Fruit fly (Drosophila melanogaster) whole organism, pupa: ENCODE measurements around the gene Vha100-4.

Source experiments
- CG10348 ChIP-seq: fragments of 200-800 bp; sonication (Bioruptor generic); IDR thresholded peaks from 2 replicates; pipeline ENCODE4 v1.3.6; 2022; ENCODE audit warnings: missing biosample characterization, missing genetic modification characterization
- CG12605 ChIP-seq: fragments of 200-800 bp; sonication (Bioruptor generic); IDR thresholded peaks from 2 replicates; pipeline ENCODE4 v1.3.6; 2022; ENCODE audit warnings: missing biosample characterization, missing genetic modification characterization
- CG13204 ChIP-seq: fragments of 200-800 bp; sonication (Bioruptor generic); optimal IDR thresholded peaks from 2 replicates; lab custom pipeline; 2018; ENCODE audit warnings: missing biosample characterization, mild to moderate bottlenecking, missing genetic modification characterization, moderate library complexity
- CG32121 ChIP-seq: fragments of 200-800 bp; sonication (Bioruptor generic); IDR thresholded peaks from 2 replicates; pipeline ENCODE4 v1.3.6; 2022; ENCODE audit warnings: missing biosample characterization, missing genetic modification characterization
- CG8159 ChIP-seq: fragments of 200-800 bp; sonication (Bioruptor generic); optimal IDR thresholded peaks from 3 replicates; lab custom pipeline; 2018; ENCODE audit warnings: missing biosample characterization, mild to moderate bottlenecking, missing genetic modification characterization, moderate library complexity
- CG9948 ChIP-seq: fragments of 200-800 bp; sonication (Bioruptor generic); optimal IDR thresholded peaks from 2 replicates; lab custom pipeline; 2018; ENCODE audit warnings: missing biosample characterization, mild to moderate bottlenecking, missing genetic modification characterization, moderate library complexity
- D1 ChIP-seq: fragments of 200-800 bp; sonication (Bioruptor generic); optimal IDR thresholded peaks from 2 replicates; lab custom pipeline; 2018; ENCODE audit warnings: missing biosample characterization, mild to moderate bottlenecking, missing genetic modification characterization, moderate library complexity
- EcR ChIP-seq: fragments of 200-800 bp; sonication (Bioruptor generic); optimal IDR thresholded peaks from 3 replicates; lab custom pipeline; 2019; ENCODE audit warnings: missing biosample characterization, missing genetic modification characterization, mild to moderate bottlenecking, moderate library complexity, missing genetic modification reagents
- Pif1B ChIP-seq: fragments of 200-800 bp; sonication (Bioruptor generic); optimal IDR thresholded peaks from 3 replicates; lab custom pipeline; 2016; ENCODE audit warnings: missing biosample characterization, missing genetic modification characterization
- Snoo ChIP-seq: fragments of 200-800 bp; sonication (Bioruptor generic); optimal IDR thresholded peaks from 3 replicates; lab custom pipeline; 2017; ENCODE audit warnings: missing biosample characterization, mild to moderate bottlenecking, missing genetic modification characterization, inconsistent platforms
- gl ChIP-seq: fragments of 200-800 bp; sonication (Bioruptor generic); optimal IDR thresholded peaks from 2 replicates; lab custom pipeline; 2018; ENCODE audit warnings: missing biosample characterization, mild to moderate bottlenecking, missing genetic modification characterization
- rn ChIP-seq: fragments of 200-800 bp; sonication (Bioruptor generic); IDR thresholded peaks from 2 replicates; pipeline ENCODE4 v1.3.6; 2022; ENCODE audit warnings: missing biosample characterization, missing genetic modification characterization

dm6 chr3R:18399698-18400020 lies 10.1 kb upstream of the Vha100-4 start:
- TF ChIP-seq D1 (tag; lab: Kevin White, UChicago) (no peak), CG8159 (tag; lab: Kevin White, UChicago) (no peak), CG32121 (GFP tag; lab: Robert Waterston, UW) (no peak), CG12605 (no peak), EcR (GFP tag; lab: Kevin White, UChicago) (no peak), CG10348 (no peak), CG13204 (GFP tag; lab: Kevin White, UChicago) (no peak), rn (GFP tag; lab: Robert Waterston, UW) (no peak), Snoo (tag; lab: Kevin White, UChicago) (no peak), Pif1B (no peak), gl (no peak), CG9948 (tag; lab: Kevin White, UChicago) (no peak)
